Worm (Caenorhabditis elegans) whole organism, late embryonic: ENCODE measurements around the gene tsp-14.

Source experiments
- K09A11.1 ChIP-seq: sonication (generic microtip); optimal IDR thresholded peaks from 2 replicates; lab custom pipeline; 2017; ENCODE audit warnings: antibody characterized with exemption, mild to moderate bottlenecking, missing genetic modification characterization, missing compliant biosample characterization; ENCODE audit not compliant: insufficient read depth
- ceh-14 ChIP-seq: sonication (generic microtip); optimal IDR thresholded peaks from 2 replicates; lab custom pipeline; 2016; ENCODE audit warnings: missing genotype, missing genetic modification characterization, missing compliant biosample characterization
- che-1 ChIP-seq: sonication (generic microtip); optimal IDR thresholded peaks from 2 replicates; lab custom pipeline; 2016; ENCODE audit warnings: mild to moderate bottlenecking, missing genetic modification characterization, missing compliant biosample characterization
- dve-1 ChIP-seq: sonication (generic microtip); optimal IDR thresholded peaks from 2 replicates; lab custom pipeline; 2017; ENCODE audit warnings: antibody characterized with exemption, mild to moderate bottlenecking, missing genetic modification characterization, missing compliant biosample characterization
- hlh-6 ChIP-seq: sonication (generic microtip); optimal IDR thresholded peaks from 2 replicates; lab custom pipeline; 2016; ENCODE audit warnings: missing genotype, missing genetic modification characterization, missing compliant biosample characterization
- nfya-1 ChIP-seq: sonication (generic microtip); optimal IDR thresholded peaks from 2 replicates; lab custom pipeline; 2017; ENCODE audit warnings: missing genetic modification characterization, mild to moderate bottlenecking, missing compliant biosample characterization, antibody characterized with exemption, moderate library complexity
- nhr-11 ChIP-seq: fragments of 150-350 bp; optimal IDR thresholded peaks from 2 replicates; lab custom pipeline; 2014; ENCODE audit warnings: missing biosample characterization, missing genetic modification characterization
- sdc-2 ChIP-seq: sonication (generic microtip); optimal IDR thresholded peaks from 2 replicates; lab custom pipeline; 2016; ENCODE audit warnings: missing genotype, missing genetic modification characterization, missing compliant biosample characterization
- sox-4 ChIP-seq: sonication (generic microtip); optimal IDR thresholded peaks from 2 replicates; lab custom pipeline; 2017; ENCODE audit warnings: mild to moderate bottlenecking, missing genetic modification characterization, inconsistent platforms, missing compliant biosample characterization
- tbx-7 ChIP-seq: sonication (generic microtip); optimal IDR thresholded peaks from 2 replicates; lab custom pipeline; 2016; ENCODE audit warnings: missing genotype, missing genetic modification characterization, missing compliant biosample characterization

- TF ChIP-seq sox-4, result no peak
- no peak for TF ChIP-seq che-1
- no peak for TF ChIP-seq hlh-6 (tag; lab: Kevin White, UChicago)
- no peak for TF ChIP-seq nfya-1
- TF ChIP-seq sdc-2 (tag; lab: Kevin White, UChicago), result no peak
- no peak for TF ChIP-seq tbx-7 (tag; lab: Kevin White, UChicago)
- TF ChIP-seq dve-1 (tag; lab: Kevin White, UChicago), result no peak
- TF ChIP-seq nhr-11 (tag; lab: Kevin White, UChicago), result no peak
- TF ChIP-seq ceh-14 (tag; lab: Kevin White, UChicago), result no peak
- no peak for TF ChIP-seq K09A11.1
Measured at ce11 chrX:4840653-4841052, 36.1 kb downstream of the tsp-14 start.
